Fruit fly (Drosophila melanogaster) whole organism, wandering third instar larva: Measurements from ENCODE around the gene CG11634.

ENCODE experiments used
- CrebA ChIP-seq: fragments of 200-800 bp; sonication (Bioruptor generic); optimal IDR thresholded peaks from 2 replicates; lab custom pipeline; 2016; ENCODE audit warnings: missing biosample characterization, mild to moderate bottlenecking, missing genetic modification characterization, borderline replicate concordance
- brk ChIP-seq: fragments of 200-800 bp; sonication (Bioruptor generic); optimal IDR thresholded peaks from 2 replicates; lab custom pipeline; 2016; ENCODE audit warnings: missing biosample characterization, mild to moderate bottlenecking, missing genetic modification characterization
- dl ChIP-seq, 2 experiments: fragments of 175-275, 200-275 bp in 1 of 2; fragments of 200-275 bp in 1 of 2; sonication (Bioruptor generic); optimal IDR thresholded peaks; lab custom pipeline; 2018; ENCODE audit warnings: mild to moderate bottlenecking in 2 of 2, missing biosample characterization in 2 of 2, missing genetic modification characterization in 2 of 2, moderate library complexity in 2 of 2; ENCODE audit not compliant: partially characterized antibody in 2 of 2, insufficient read depth in 1 of 2
- fru ChIP-seq: fragments of 200-800 bp; sonication (Bioruptor generic); optimal IDR thresholded peaks from 3 replicates; lab custom pipeline; 2016; ENCODE audit warnings: missing biosample characterization, mild to moderate bottlenecking, missing genetic modification characterization
- pan ChIP-seq: fragments of >200 bp; optimal IDR thresholded peaks from 2 replicates; lab custom pipeline; 2017
- usp ChIP-seq: fragments of >200 bp; optimal IDR thresholded peaks from 2 replicates; lab custom pipeline; 2017; ENCODE audit warnings: missing biosample characterization, missing genetic modification characterization

DNA sequence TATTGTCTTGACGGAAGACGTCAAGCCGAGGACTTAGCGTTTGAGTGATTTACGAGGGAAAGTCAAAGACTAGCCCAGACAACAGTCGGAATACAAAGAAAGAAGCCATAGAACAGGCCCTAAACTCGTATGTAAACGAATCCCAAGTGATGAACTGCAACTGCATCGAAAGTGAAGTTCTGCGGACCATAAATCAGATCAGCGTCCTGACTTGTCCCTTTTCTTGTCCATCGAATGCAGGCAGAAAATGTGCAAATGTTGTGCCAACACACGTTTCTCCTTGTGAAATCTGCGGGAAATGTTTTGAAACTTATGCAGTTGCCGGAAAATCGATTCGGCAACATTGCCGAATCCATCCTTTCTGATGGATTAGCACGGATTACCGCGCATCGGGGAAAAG lies 39.1 kb upstream of the CG11634 start:
- TF ChIP-seq brk (GFP tag; lab: Kevin White, UChicago) (no peak), fru (no peak), usp (no peak), dl (GFP tag; optimal IDR thresholded peaks at IDR 0.05; lab: Kevin White, UChicago; ENCODE audit: insufficient read depth in 1 of 2, partially characterized antibody in 2 of 2) (no peak), pan (lab: Kevin White, UChicago) (no peak), CrebA (GFP tag; lab: Kevin White, UChicago) (no peak)
